Worm (Caenorhabditis elegans) whole organism, young adult: Measurements from ENCODE around the gene taf-2.

Source experiments
- ama-1 ChIP-seq, 3 experiments: fragments of 150-350 bp in 1 of 3; sonication (generic microtip) in 2 of 3; optimal IDR thresholded peaks; 2 replicates each; lab custom pipeline; 2014 to 2018; ENCODE audit warnings: missing biosample characterization in 2 of 3, missing genetic modification characterization in 2 of 3, missing genetic modification reagents in 2 of 3
- attf-3 ChIP-seq: fragments of 200-800 bp; sonication (Bioruptor generic); conservative IDR thresholded peaks from 2 replicates; pipeline ENCODE4 v1.3.6; 2022; ENCODE audit warnings: missing genetic modification reagents, missing genetic modification characterization, missing compliant biosample characterization
- bed-2 ChIP-seq: fragments of 200-800 bp; sonication (Bioruptor generic); IDR thresholded peaks from 2 replicates; pipeline ENCODE4 v1.3.6; 2022; ENCODE audit warnings: missing genetic modification reagents, missing genetic modification characterization, missing compliant biosample characterization
- him-1 ChIP-seq: sonication (generic microtip); optimal IDR thresholded peaks from 2 replicates; lab custom pipeline; 2016; ENCODE audit warnings: missing genotype, missing genetic modification reagents, missing genetic modification characterization, missing compliant biosample characterization
- mcd-1 ChIP-seq: fragments of 200-800 bp; sonication (Bioruptor generic); IDR thresholded peaks from 2 replicates; pipeline ENCODE4 v1.3.6; 2022; ENCODE audit warnings: missing genetic modification reagents, missing genetic modification characterization, missing compliant biosample characterization
- nfya-1 ChIP-seq: sonication (generic microtip); optimal IDR thresholded peaks from 2 replicates; lab custom pipeline; 2017; ENCODE audit warnings: antibody characterized with exemption, missing compliant biosample characterization, missing genetic modification characterization, borderline replicate concordance; ENCODE audit not compliant: insufficient read depth
- pha-4 ChIP-seq: fragments of 150-350 bp; sonication (generic microtip); optimal IDR thresholded peaks from 2 replicates; lab custom pipeline; 2014; ENCODE audit warnings: missing biosample characterization, missing genetic modification reagents, missing genetic modification characterization
- rcor-1 ChIP-seq: fragments of 200-800 bp; sonication (Bioruptor generic); IDR thresholded peaks from 2 replicates; pipeline ENCODE4 v1.3.6; 2022; ENCODE audit warnings: missing genetic modification reagents, missing genetic modification characterization, missing compliant biosample characterization
- ztf-22 ChIP-seq: fragments of 200-800 bp; sonication (Bioruptor generic); optimal IDR thresholded peaks from 2 replicates; lab custom pipeline; 2018; ENCODE audit warnings: mild to moderate bottlenecking, missing genetic modification characterization, moderate library complexity, missing compliant biosample characterization

ce11 chrIV:3638250-3638926 is 45.0 kb upstream of the taf-2 start:
- TF ChIP-seq nfya-1 (tag; lab: Kevin White, UChicago) = no peak
- TF ChIP-seq mcd-1 (GFP tag; lab: Robert Waterston, UW) = no peak
- no peak for TF ChIP-seq bed-2 (GFP tag; lab: Robert Waterston, UW)
- no peak for TF ChIP-seq ztf-22 (GFP tag; lab: Kevin White, UChicago)
- no peak for TF ChIP-seq pha-4
- TF ChIP-seq ama-1 (optimal IDR thresholded peaks at IDR 0.05; lab: Kevin White, UChicago) = no peak
- TF ChIP-seq ama-1 (GFP tag; optimal IDR thresholded peaks at IDR 0.05; lab: Kevin White, UChicago) = no peak
- TF ChIP-seq rcor-1 (GFP tag; lab: Robert Waterston, UW) = no peak
- TF ChIP-seq him-1 (tag; lab: Kevin White, UChicago) = no peak
- TF ChIP-seq attf-3 (GFP tag; lab: Robert Waterston, UW) = no peak
